Fruit fly (Drosophila melanogaster) whole organism, embryonic: Measurements from ENCODE around the gene CG3198.

Source experiments
- Atf6 ChIP-seq: fragments of 200-800 bp; sonication (Bioruptor generic); IDR thresholded peaks from 2 replicates; pipeline ENCODE4 v1.3.6; 2022; ENCODE audit warnings: missing biosample characterization, missing genetic modification characterization
- B-H1 ChIP-seq: fragments of 200-800 bp; sonication (Bioruptor generic); IDR thresholded peaks from 3 replicates; pipeline ENCODE4 v1.3.6; 2022; ENCODE audit warnings: missing biosample characterization, missing genetic modification characterization
- BEAF-32 ChIP-seq: fragments of 200-800 bp; sonication (Bioruptor generic); optimal IDR thresholded peaks from 3 replicates; lab custom pipeline; 2017; ENCODE audit warnings: missing biosample characterization, missing genetic modification characterization, mild to moderate bottlenecking, moderate library complexity, missing genetic modification reagents
- CG10147 ChIP-seq: fragments of 200-800 bp; sonication (Bioruptor generic); optimal IDR thresholded peaks from 2 replicates; lab custom pipeline; 2019; ENCODE audit warnings: missing biosample characterization, mild to moderate bottlenecking, missing genetic modification characterization, moderate library complexity
- CG10267 ChIP-seq: fragments of 200-800 bp; sonication (Bioruptor generic); optimal IDR thresholded peaks from 2 replicates; lab custom pipeline; 2018; ENCODE audit warnings: missing biosample characterization, mild to moderate bottlenecking, missing genetic modification characterization, moderate library complexity
- CG10654 ChIP-seq: fragments of 200-800 bp; sonication (Bioruptor generic); optimal IDR thresholded peaks from 2 replicates; lab custom pipeline; 2016; ENCODE audit warnings: missing biosample characterization, missing genetic modification characterization
- CG15011 ChIP-seq: fragments of 200-800 bp; sonication (Bioruptor generic); optimal IDR thresholded peaks from 3 replicates; lab custom pipeline; 2018; ENCODE audit warnings: missing biosample characterization, mild to moderate bottlenecking, missing genetic modification characterization
- CG1647 ChIP-seq: fragments of 200-800 bp; sonication (Bioruptor generic); optimal IDR thresholded peaks from 3 replicates; lab custom pipeline; 2016; ENCODE audit warnings: missing biosample characterization, missing genetic modification characterization
- CG17385 ChIP-seq: fragments of 200-800 bp; sonication (Bioruptor generic); optimal IDR thresholded peaks from 3 replicates; lab custom pipeline; 2018; ENCODE audit warnings: missing biosample characterization, mild to moderate bottlenecking, missing genetic modification characterization
- CG17802 ChIP-seq: fragments of 200-800 bp; sonication (Bioruptor generic); optimal IDR thresholded peaks from 2 replicates; lab custom pipeline; 2018; ENCODE audit warnings: missing biosample characterization, mild to moderate bottlenecking, missing genetic modification characterization, moderate library complexity
- CG1832 ChIP-seq: fragments of 200-800 bp; sonication (Bioruptor generic); optimal IDR thresholded peaks from 2 replicates; lab custom pipeline; 2017; ENCODE audit warnings: missing biosample characterization, mild to moderate bottlenecking, missing genetic modification characterization, inconsistent platforms
- CG18476 ChIP-seq: fragments of 200-800 bp; sonication (Bioruptor generic); optimal IDR thresholded peaks from 2 replicates; lab custom pipeline; 2016; ENCODE audit warnings: missing biosample characterization, mild to moderate bottlenecking, missing genetic modification characterization
- CG2120 ChIP-seq: fragments of 200-800 bp; sonication (Bioruptor generic); optimal IDR thresholded peaks from 3 replicates; lab custom pipeline; 2016; ENCODE audit warnings: missing biosample characterization, missing genetic modification characterization
- CG2199 ChIP-seq: fragments of 200-800 bp; sonication (Bioruptor generic); IDR thresholded peaks from 3 replicates; pipeline ENCODE4 v1.3.6; 2022; ENCODE audit warnings: missing biosample characterization, missing genetic modification characterization
- CG2202 ChIP-seq: fragments of 200-800 bp; sonication (Bioruptor generic); optimal IDR thresholded peaks from 2 replicates; lab custom pipeline; 2018; ENCODE audit warnings: missing biosample characterization, mild to moderate bottlenecking, missing genetic modification characterization
- CG30403 ChIP-seq: fragments of 200-800 bp; sonication (Bioruptor generic); optimal IDR thresholded peaks from 3 replicates; lab custom pipeline; 2016; ENCODE audit warnings: missing biosample characterization, missing genetic modification characterization
- CG31441 ChIP-seq: fragments of 200-800 bp; sonication (Bioruptor generic); IDR thresholded peaks from 2 replicates; pipeline ENCODE4 v1.3.6; 2022; ENCODE audit warnings: missing biosample characterization, missing genetic modification characterization
- CG32772 ChIP-seq: fragments of 200-800 bp; sonication (Bioruptor generic); IDR thresholded peaks from 2 replicates; pipeline ENCODE4 v1.3.6; 2022; ENCODE audit warnings: missing biosample characterization, missing genetic modification characterization
- CG33213 ChIP-seq: fragments of 200-800 bp; sonication (Bioruptor generic); optimal IDR thresholded peaks from 3 replicates; lab custom pipeline; 2016; ENCODE audit warnings: missing biosample characterization, missing genetic modification characterization
- CG34224 ChIP-seq: fragments of 200-800 bp; sonication (Bioruptor generic); IDR thresholded peaks from 3 replicates; pipeline ENCODE4 v1.3.6; 2022; ENCODE audit warnings: missing biosample characterization, missing genetic modification characterization; ENCODE audit not compliant: partially characterized antibody
- CG4424 ChIP-seq: fragments of 200-800 bp; sonication (Bioruptor generic); optimal IDR thresholded peaks from 3 replicates; lab custom pipeline; 2016; ENCODE audit warnings: missing biosample characterization, missing genetic modification characterization
- CG6854 ChIP-seq: fragments of 200-800 bp; sonication (Bioruptor generic); optimal IDR thresholded peaks from 3 replicates; lab custom pipeline; 2017; ENCODE audit warnings: missing biosample characterization, mild to moderate bottlenecking, missing genetic modification characterization
- CG8359 ChIP-seq: fragments of 200-800 bp; sonication (Bioruptor generic); optimal IDR thresholded peaks from 2 replicates; lab custom pipeline; 2017; ENCODE audit warnings: missing biosample characterization, mild to moderate bottlenecking, missing genetic modification characterization, borderline replicate concordance
- Dbx ChIP-seq: fragments of 200-800 bp; sonication (Bioruptor generic); IDR thresholded peaks from 3 replicates; pipeline ENCODE4 v1.3.6; 2022; ENCODE audit warnings: missing biosample characterization, missing genetic modification characterization
- Drgx ChIP-seq: fragments of 200-800 bp; sonication (Bioruptor generic); IDR thresholded peaks from 2 replicates; pipeline ENCODE4 v1.3.6; 2022; ENCODE audit warnings: missing biosample characterization, missing genetic modification characterization
- Ets65A ChIP-seq: fragments of 200-800 bp; sonication (Bioruptor generic); peaks from one replicate; lab custom pipeline; 2016; ENCODE audit warnings: missing biosample characterization, missing genetic modification characterization
- GATAe ChIP-seq: fragments of 200-800 bp; sonication (Bioruptor generic); conservative IDR thresholded peaks from 2 replicates; pipeline ENCODE4 v1.3.6; 2022; ENCODE audit warnings: missing biosample characterization, missing genetic modification characterization
- Hmr ChIP-seq: fragments of 200-800 bp; sonication (Bioruptor generic); optimal IDR thresholded peaks from 3 replicates; lab custom pipeline; 2017; ENCODE audit warnings: mild to moderate bottlenecking, missing biosample characterization, missing genetic modification reagents, missing genetic modification characterization
- Hr39 ChIP-seq: fragments of >200 bp; optimal IDR thresholded peaks from 2 replicates; lab custom pipeline; 2017
- Pdp1 ChIP-seq, 2 experiments: fragments of 200-800 bp; sonication (Bioruptor generic); optimal IDR thresholded peaks; 3 replicates each; lab custom pipeline; 2016; ENCODE audit warnings: missing biosample characterization in 2 of 2, missing genetic modification characterization in 2 of 2, mild to moderate bottlenecking in 1 of 2, moderate library complexity in 1 of 2
- Rx ChIP-seq: fragments of 200-800 bp; sonication (Bioruptor generic); IDR thresholded peaks from 2 replicates; pipeline ENCODE4 v1.3.6; 2022; ENCODE audit warnings: missing biosample characterization, missing genetic modification characterization
- Sry-δ ChIP-seq: fragments of 200-800 bp; sonication (Bioruptor generic); optimal IDR thresholded peaks from 2 replicates; lab custom pipeline; 2016; ENCODE audit warnings: missing biosample characterization, missing genetic modification characterization
- Stat92E ChIP-seq, 3 experiments: fragments of >200 bp in 2 of 3; fragments of 200-800 bp in 1 of 3; sonication (Bioruptor generic) in 1 of 3; optimal IDR thresholded peaks; 2 replicates each; lab custom pipeline; 2017 to 2019; ENCODE audit warnings: missing biosample characterization in 3 of 3, missing genetic modification characterization in 3 of 3, mild to moderate bottlenecking in 1 of 3, moderate library complexity in 1 of 3
- Xbp1 ChIP-seq: fragments of 200-800 bp; sonication (Bioruptor generic); optimal IDR thresholded peaks from 3 replicates; lab custom pipeline; 2016; ENCODE audit warnings: missing biosample characterization, mild to moderate bottlenecking, missing genetic modification characterization
- ac ChIP-seq: fragments of 200-800 bp; sonication (Bioruptor generic); optimal IDR thresholded peaks from 3 replicates; lab custom pipeline; 2017; ENCODE audit warnings: missing biosample characterization, mild to moderate bottlenecking, missing genetic modification characterization
- ara ChIP-seq: fragments of 200-800 bp; sonication (Bioruptor generic); IDR thresholded peaks from 2 replicates; pipeline ENCODE4 v1.3.6; 2022; ENCODE audit warnings: missing biosample characterization, missing genetic modification characterization
- bcd ChIP-seq: fragments of 200-800 bp; sonication (Bioruptor generic); optimal IDR thresholded peaks from 2 replicates; lab custom pipeline; 2017; ENCODE audit warnings: missing biosample characterization, mild to moderate bottlenecking, missing genetic modification characterization
- cas ChIP-seq: fragments of 200-800 bp; sonication (Bioruptor generic); IDR thresholded peaks from 2 replicates; pipeline ENCODE4 v1.3.6; 2022; ENCODE audit warnings: missing biosample characterization, missing genetic modification characterization
- chif ChIP-seq, 2 experiments: fragments of 200-800 bp; sonication (Bioruptor generic); optimal IDR thresholded peaks; 3 replicates each; lab custom pipeline; 2016; ENCODE audit warnings: missing biosample characterization in 2 of 2, missing genetic modification characterization in 2 of 2
- cwo ChIP-seq: fragments of 200-800 bp; sonication (Bioruptor generic); optimal IDR thresholded peaks from 3 replicates; lab custom pipeline; 2017; ENCODE audit warnings: missing biosample characterization, missing genetic modification characterization, mild to moderate bottlenecking, moderate library complexity, missing genetic modification reagents
- dmrt99B ChIP-seq: fragments of 200-800 bp; sonication (Bioruptor generic); optimal IDR thresholded peaks from 2 replicates; lab custom pipeline; 2018; ENCODE audit warnings: missing biosample characterization, mild to moderate bottlenecking, missing genetic modification characterization, moderate library complexity
- eyg ChIP-seq: fragments of 200-800 bp; sonication (Bioruptor generic); optimal IDR thresholded peaks from 3 replicates; lab custom pipeline; 2016; ENCODE audit warnings: missing biosample characterization, missing genetic modification characterization
- fd64A ChIP-seq: fragments of 200-800 bp; sonication (Bioruptor generic); optimal IDR thresholded peaks from 3 replicates; lab custom pipeline; 2018; ENCODE audit warnings: missing biosample characterization, mild to moderate bottlenecking, missing genetic modification characterization
- gce ChIP-seq: fragments of 200-800 bp; sonication (Bioruptor generic); IDR thresholded peaks from 3 replicates; pipeline ENCODE4 v1.3.6; 2022; ENCODE audit warnings: missing biosample characterization, missing genetic modification characterization
- ham ChIP-seq: fragments of 200-800 bp; sonication (Bioruptor generic); IDR thresholded peaks from 2 replicates; pipeline ENCODE4 v1.3.6; 2022; ENCODE audit warnings: missing biosample characterization, missing genetic modification characterization
- her ChIP-seq: fragments of 200-800 bp; sonication (Bioruptor generic); optimal IDR thresholded peaks from 2 replicates; lab custom pipeline; 2016; ENCODE audit warnings: missing biosample characterization, missing genetic modification characterization
- lbe ChIP-seq: fragments of 200-800 bp; sonication (Bioruptor generic); optimal IDR thresholded peaks from 2 replicates; lab custom pipeline; 2016; ENCODE audit warnings: missing biosample characterization, mild to moderate bottlenecking, missing genetic modification characterization
- mam ChIP-seq: fragments of 200-800 bp; sonication (Bioruptor generic); optimal IDR thresholded peaks from 3 replicates; lab custom pipeline; 2016; ENCODE audit warnings: missing biosample characterization, missing genetic modification characterization
- pum ChIP-seq: fragments of 200-800 bp; sonication (Bioruptor generic); optimal IDR thresholded peaks from 2 replicates; lab custom pipeline; 2016; ENCODE audit warnings: missing biosample characterization, missing genetic modification characterization
- sna ChIP-seq: fragments of 200-800 bp; sonication (Bioruptor generic); IDR thresholded peaks from 2 replicates; pipeline ENCODE4 v1.3.6; 2022; ENCODE audit warnings: missing biosample characterization, missing genetic modification characterization; ENCODE audit not compliant: partially characterized antibody
- yki ChIP-seq: fragments of >200 bp; optimal IDR thresholded peaks from 3 replicates; lab custom pipeline; 2018

Gene CG3198

DNA sequence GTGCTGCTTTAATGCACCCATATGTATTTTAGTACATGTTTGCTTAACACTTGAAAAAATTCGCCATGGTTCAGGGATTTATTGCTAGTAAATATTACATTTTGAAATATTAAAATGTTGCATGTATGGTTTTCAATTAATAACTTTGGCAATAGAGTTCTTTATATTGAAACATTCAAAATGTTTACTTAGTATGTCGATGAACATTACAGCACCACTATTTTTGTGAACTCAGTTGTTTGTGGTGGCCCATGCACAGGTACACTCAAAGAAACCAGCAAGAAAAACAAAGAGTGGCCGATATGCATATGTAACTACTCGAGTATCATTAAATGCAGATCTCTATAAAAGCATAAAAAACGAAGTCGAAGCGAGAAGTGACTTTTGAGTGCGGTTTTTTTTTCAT is 28.3 kb upstream of the CG3198 start (continued):
- TF ChIP-seq CG6854 (no peak), Drgx (peak; percentile 88), CG31441 (GFP tag; lab: Robert Waterston, UW) (peak; percentile 68), CG2202 (tag; lab: Kevin White, UChicago) (peak; percentile 45), GATAe (GFP tag; lab: Robert Waterston, UW) (no peak), CG10654 (GFP tag; lab: Kevin White, UChicago) (peak; percentile 47), Pdp1 (GFP tag; optimal IDR thresholded peaks at IDR 0.05; lab: Kevin White, UChicago) (peak; percentile 31 to 46), cwo (GFP tag; lab: Kevin White, UChicago) (peak; percentile 26), fd64A (GFP tag; lab: Kevin White, UChicago) (peak; percentile 1), sna (no peak), CG2120 (no peak), gce (0 out of 3 replicates have a peak, but pooled peaks have one; percentile 56), ham (GFP tag; lab: Robert Waterston, UW) (no peak), mam (GFP tag; lab: Kevin White, UChicago) (peak; percentile 30), B-H1 (GFP tag; lab: Robert Waterston, UW) (0 out of 3 replicates have a peak, but pooled peaks have one; percentile 24), Hr39 (lab: Kevin White, UChicago) (no peak), CG30403 (GFP tag; lab: Kevin White, UChicago) (peak; percentile 68), CG10147 (GFP tag; lab: Kevin White, UChicago) (peak; percentile 18), ara (peak; percentile 56; the same call in 1 of the 2 replicates), Hmr (peak; percentile 16), CG4424 (GFP tag; lab: Kevin White, UChicago) (peak; percentile 72), Dbx (no peak), CG32772 (peak; percentile 65), Xbp1 (GFP tag; lab: Kevin White, UChicago) (peak; percentile 67), Rx (GFP tag; lab: Robert Waterston, UW) (peak; percentile 58; the same call in 1 of the 2 replicates), CG33213 (GFP tag; lab: Kevin White, UChicago) (no peak), Atf6 (peak; percentile 25; the same call in 1 of the 2 replicates), chif (GFP tag; optimal IDR thresholded peaks at IDR 0.05; lab: Kevin White, UChicago) (peak; percentile 47 to 76), cas (GFP tag; lab: Robert Waterston, UW) (no peak), dmrt99B (tag; lab: Kevin White, UChicago) (peak; percentile 89), CG15011 (peak; percentile 36), CG1832 (GFP tag; lab: Kevin White, UChicago) (no peak), CG10267 (tag; lab: Kevin White, UChicago) (peak; percentile 63), yki (lab: Kevin White, UChicago) (no peak), CG34224 (no peak), ac (GFP tag; lab: Kevin White, UChicago) (no peak), her (GFP tag; lab: Kevin White, UChicago) (peak; percentile 23), Sry-δ (GFP tag; lab: Kevin White, UChicago) (no peak), Stat92E (GFP tag; optimal IDR thresholded peaks at IDR 0.05; lab: Kevin White, UChicago) (no peak), CG8359 (GFP tag; lab: Kevin White, UChicago) (peak; percentile 34), CG2199 (GFP tag; lab: Robert Waterston, UW) (no peak), CG18476 (GFP tag; lab: Kevin White, UChicago) (peak; percentile 67), eyg (no peak), bcd (peak; percentile 43), CG1647 (peak; percentile 1), BEAF-32 (no peak), CG17385 (GFP tag; lab: Kevin White, UChicago) (peak; percentile 65), CG17802 (tag; lab: Kevin White, UChicago) (peak; percentile 23), Ets65A (GFP tag; lab: Kevin White, UChicago) (peak; percentile 88), lbe (GFP tag; lab: Kevin White, UChicago) (no peak), pum (GFP tag; lab: Kevin White, UChicago) (peak; percentile 51)
